Worm (Caenorhabditis elegans) whole organism, young adult: ENCODE measurements around the gene set-31.

Source experiments
- B0019.2 ChIP-seq: fragments of 200-800 bp; sonication (Bioruptor generic); conservative IDR thresholded peaks from 2 replicates; pipeline ENCODE4 v1.3.6; 2022; ENCODE audit warnings: missing genetic modification reagents, missing genetic modification characterization, missing compliant biosample characterization
- B0035.1 ChIP-seq: sonication (generic microtip); optimal IDR thresholded peaks from 2 replicates; lab custom pipeline; 2016; ENCODE audit warnings: missing genetic modification characterization, mild to moderate bottlenecking, missing compliant biosample characterization, missing genotype, missing genetic modification reagents
- B0336.3 ChIP-seq: fragments of 200-800 bp; sonication (Bioruptor generic); IDR thresholded peaks from 2 replicates; pipeline ENCODE4 v1.3.6; 2022; ENCODE audit warnings: missing genetic modification characterization, missing compliant biosample characterization
- C06A6.2 ChIP-seq: fragments of 200-800 bp; sonication (Bioruptor generic); conservative IDR thresholded peaks from 2 replicates; pipeline ENCODE4 v1.3.6; 2022; ENCODE audit warnings: missing genetic modification characterization, missing compliant biosample characterization
- D2030.7 ChIP-seq: fragments of 200-800 bp; sonication (Bioruptor generic); IDR thresholded peaks from 2 replicates; pipeline ENCODE4 v1.3.6; 2022; ENCODE audit warnings: missing genetic modification reagents, missing genetic modification characterization, missing compliant biosample characterization
- F37B4.10 ChIP-seq: fragments of 200-800 bp; sonication (Bioruptor generic); IDR thresholded peaks from 2 replicates; pipeline ENCODE4 v1.3.6; 2022; ENCODE audit warnings: missing genetic modification characterization, missing compliant biosample characterization
- F55B11.4 ChIP-seq: sonication (generic microtip); optimal IDR thresholded peaks from 2 replicates; lab custom pipeline; 2016; ENCODE audit warnings: missing compliant biosample characterization, missing genetic modification characterization, borderline replicate concordance; ENCODE audit not compliant: insufficient read depth
- K11D2.4 ChIP-seq: fragments of 200-800 bp; sonication (Bioruptor generic); IDR thresholded peaks from 2 replicates; pipeline ENCODE4 v1.3.6; 2022; ENCODE audit warnings: missing genetic modification reagents, missing genetic modification characterization, missing compliant biosample characterization
- K12H6.12 ChIP-seq: fragments of 200-800 bp; sonication (Bioruptor generic); optimal IDR thresholded peaks from 2 replicates; lab custom pipeline; 2018; ENCODE audit warnings: mild to moderate bottlenecking, missing genetic modification characterization, missing compliant biosample characterization
- T26A5.8 ChIP-seq: sonication (generic microtip); optimal IDR thresholded peaks from 2 replicates; lab custom pipeline; 2016; ENCODE audit warnings: missing genetic modification characterization, missing compliant biosample characterization
- Y53F4B.3 ChIP-seq: fragments of 200-800 bp; sonication (Bioruptor generic); IDR thresholded peaks from 2 replicates; pipeline ENCODE4 v1.3.6; 2022; ENCODE audit warnings: missing genetic modification reagents, missing genetic modification characterization, missing compliant biosample characterization
- Y56A3A.18 ChIP-seq: fragments of 200-800 bp; sonication (Bioruptor generic); IDR thresholded peaks from 2 replicates; pipeline ENCODE4 v1.3.6; 2022; ENCODE audit warnings: missing genetic modification reagents, missing genetic modification characterization, missing compliant biosample characterization
- Y79H2A.3 ChIP-seq: fragments of 200-800 bp; sonication (Bioruptor generic); conservative IDR thresholded peaks from 2 replicates; pipeline ENCODE4 v1.3.6; 2022; ENCODE audit warnings: missing genetic modification reagents, missing genetic modification characterization, missing compliant biosample characterization
- ZK185.1 ChIP-seq: sonication (generic microtip); optimal IDR thresholded peaks from 2 replicates; lab custom pipeline; 2016; ENCODE audit warnings: mild to moderate bottlenecking, missing genetic modification characterization, missing compliant biosample characterization; ENCODE audit not compliant: poor library complexity, severe bottlenecking
- atf-7 ChIP-seq: sonication (generic microtip); optimal IDR thresholded peaks from 2 replicates; lab custom pipeline; 2017; ENCODE audit warnings: mild to moderate bottlenecking, missing genetic modification characterization, missing compliant biosample characterization
- athp-1 ChIP-seq: sonication (generic microtip); optimal IDR thresholded peaks from 2 replicates; lab custom pipeline; 2017; ENCODE audit warnings: mild to moderate bottlenecking, missing genetic modification characterization, missing compliant biosample characterization
- attf-5 ChIP-seq: fragments of 200-800 bp; sonication (Bioruptor generic); optimal IDR thresholded peaks from 2 replicates; lab custom pipeline; 2018; ENCODE audit warnings: mild to moderate bottlenecking, missing genetic modification characterization, missing compliant biosample characterization
- ceh-79 ChIP-seq: sonication (generic microtip); optimal IDR thresholded peaks from 2 replicates; lab custom pipeline; 2017; ENCODE audit warnings: mild to moderate bottlenecking, missing genetic modification characterization, missing compliant biosample characterization
- chd-7 ChIP-seq: sonication (generic microtip); optimal IDR thresholded peaks from 2 replicates; lab custom pipeline; 2016; ENCODE audit warnings: mild to moderate bottlenecking, missing genetic modification characterization, moderate library complexity, missing compliant biosample characterization
- efl-1 ChIP-seq: fragments of 150-350 bp; optimal IDR thresholded peaks from 2 replicates; lab custom pipeline; 2014; ENCODE audit warnings: missing biosample characterization, missing genetic modification reagents, missing genetic modification characterization
- egrh-3 ChIP-seq: fragments of 200-800 bp; sonication (Bioruptor generic); IDR thresholded peaks from 2 replicates; pipeline ENCODE4 v1.3.6; 2022; ENCODE audit warnings: missing genetic modification reagents, missing genetic modification characterization, missing compliant biosample characterization
- ekl-4 ChIP-seq: fragments of 200-800 bp; sonication (Bioruptor generic); IDR thresholded peaks from 2 replicates; pipeline ENCODE4 v1.3.6; 2022; ENCODE audit warnings: missing genetic modification reagents, missing genetic modification characterization, missing compliant biosample characterization
- fkh-3 ChIP-seq: sonication (generic microtip); optimal IDR thresholded peaks from 2 replicates; lab custom pipeline; 2016; ENCODE audit warnings: mild to moderate bottlenecking, missing genetic modification characterization, missing compliant biosample characterization
- gei-17 ChIP-seq: fragments of 200-800 bp; sonication (Bioruptor generic); optimal IDR thresholded peaks from 2 replicates; lab custom pipeline; 2018; ENCODE audit warnings: mild to moderate bottlenecking, missing genetic modification characterization, missing compliant biosample characterization
- hmg-1.2 ChIP-seq: fragments of 200-800 bp; sonication (Bioruptor generic); IDR thresholded peaks from 2 replicates; pipeline ENCODE4 v1.3.6; 2022; ENCODE audit warnings: missing genetic modification reagents, missing genetic modification characterization, missing compliant biosample characterization
- hsf-1 ChIP-seq: fragments of 200-800 bp; sonication (Bioruptor generic); IDR thresholded peaks from 2 replicates; pipeline ENCODE4 v1.3.6; 2022; ENCODE audit warnings: missing genetic modification reagents, missing genetic modification characterization, missing compliant biosample characterization
- let-607 ChIP-seq, 2 experiments: fragments of 200-800 bp in 1 of 2; sonication (Bioruptor generic) in 1 of 2; sonication (generic microtip) in 1 of 2; optimal IDR thresholded peaks; 2 replicates each; lab custom pipeline; 2016 to 2018; ENCODE audit warnings: mild to moderate bottlenecking in 2 of 2, missing compliant biosample characterization in 2 of 2, missing genetic modification characterization in 2 of 2, moderate library complexity in 2 of 2, missing genotype in 1 of 2
- lsl-1 ChIP-seq: fragments of 200-800 bp; sonication (Bioruptor generic); optimal IDR thresholded peaks from 2 replicates; lab custom pipeline; 2018; ENCODE audit warnings: mild to moderate bottlenecking, missing genetic modification characterization, moderate library complexity, missing compliant biosample characterization
- madf-10 ChIP-seq: sonication (generic microtip); optimal IDR thresholded peaks from 2 replicates; lab custom pipeline; 2016; ENCODE audit warnings: mild to moderate bottlenecking, missing genetic modification characterization, missing compliant biosample characterization
- madf-3 ChIP-seq: fragments of 200-800 bp; sonication (Bioruptor generic); IDR thresholded peaks from 2 replicates; pipeline ENCODE4 v1.3.6; 2022; ENCODE audit warnings: missing genetic modification reagents, missing genetic modification characterization, missing compliant biosample characterization
- madf-8 ChIP-seq: fragments of 200-800 bp; sonication (Bioruptor generic); conservative IDR thresholded peaks from 2 replicates; pipeline ENCODE4 v1.3.6; 2022; ENCODE audit warnings: missing genetic modification reagents, missing genetic modification characterization, missing compliant biosample characterization
- mel-28 ChIP-seq: sonication (generic microtip); optimal IDR thresholded peaks from 2 replicates; lab custom pipeline; 2016; ENCODE audit warnings: borderline replicate concordance, mild to moderate bottlenecking, missing genetic modification characterization, missing compliant biosample characterization
- nfya-2 ChIP-seq: fragments of 200-800 bp; sonication (Bioruptor generic); IDR thresholded peaks from 2 replicates; pipeline ENCODE4 v1.3.6; 2022; ENCODE audit warnings: missing genetic modification reagents, missing genetic modification characterization, missing compliant biosample characterization
- nhr-27 ChIP-seq: fragments of 200-800 bp; sonication (Bioruptor generic); optimal IDR thresholded peaks from 2 replicates; lab custom pipeline; 2018; ENCODE audit warnings: mild to moderate bottlenecking, missing genetic modification characterization, moderate library complexity, missing compliant biosample characterization
- nhr-90 ChIP-seq: sonication (generic microtip); optimal IDR thresholded peaks from 2 replicates; lab custom pipeline; 2016; ENCODE audit warnings: missing genotype, mild to moderate bottlenecking, missing genetic modification characterization, missing compliant biosample characterization
- pha-4 ChIP-seq: fragments of 150-350 bp; sonication (generic microtip); optimal IDR thresholded peaks from 2 replicates; lab custom pipeline; 2014; ENCODE audit warnings: missing biosample characterization, missing genetic modification reagents, missing genetic modification characterization
- rec-8 ChIP-seq, 2 experiments: sonication (generic microtip); optimal IDR thresholded peaks; 2 replicates each; lab custom pipeline; 2016; ENCODE audit warnings: mild to moderate bottlenecking in 2 of 2, missing genetic modification characterization in 2 of 2, missing genetic modification reagents in 2 of 2, missing genotype in 2 of 2, missing biosample characterization in 1 of 2, missing compliant biosample characterization in 1 of 2, moderate library complexity in 1 of 2
- sea-2 ChIP-seq: fragments of 200-800 bp; sonication (Bioruptor generic); IDR thresholded peaks from 2 replicates; pipeline ENCODE4 v1.3.6; 2022; ENCODE audit warnings: missing genetic modification characterization, missing compliant biosample characterization
- snpc-1.1 ChIP-seq: sonication (generic microtip); optimal IDR thresholded peaks from 2 replicates; lab custom pipeline; 2017; ENCODE audit warnings: missing genetic modification characterization, mild to moderate bottlenecking, missing compliant biosample characterization, antibody characterized with exemption, moderate library complexity, missing genotype, missing genetic modification reagents; ENCODE audit not compliant: insufficient read depth
- somi-1 ChIP-seq: fragments of 200-800 bp; sonication (Bioruptor generic); optimal IDR thresholded peaks from 2 replicates; lab custom pipeline; 2018; ENCODE audit warnings: mild to moderate bottlenecking, missing genetic modification characterization, missing compliant biosample characterization
- tbx-9 ChIP-seq: sonication (generic microtip); optimal IDR thresholded peaks from 2 replicates; lab custom pipeline; 2016; ENCODE audit warnings: borderline replicate concordance, missing genetic modification characterization, inconsistent platforms, missing compliant biosample characterization
- tlf-1 ChIP-seq: fragments of 200-800 bp; sonication (Bioruptor generic); optimal IDR thresholded peaks from 2 replicates; lab custom pipeline; 2018; ENCODE audit warnings: mild to moderate bottlenecking, missing genetic modification characterization, missing compliant biosample characterization
- unc-62 ChIP-seq: fragments of 150-350 bp; optimal IDR thresholded peaks from 2 replicates; lab custom pipeline; 2014; ENCODE audit warnings: missing biosample characterization, missing genetic modification reagents, missing genetic modification characterization
- zfh-2 ChIP-seq: fragments of 200-800 bp; sonication (Bioruptor generic); conservative IDR thresholded peaks from 2 replicates; pipeline ENCODE4 v1.3.6; 2022; ENCODE audit warnings: missing genetic modification reagents, missing genetic modification characterization, missing compliant biosample characterization

set-31 gene

DNA sequence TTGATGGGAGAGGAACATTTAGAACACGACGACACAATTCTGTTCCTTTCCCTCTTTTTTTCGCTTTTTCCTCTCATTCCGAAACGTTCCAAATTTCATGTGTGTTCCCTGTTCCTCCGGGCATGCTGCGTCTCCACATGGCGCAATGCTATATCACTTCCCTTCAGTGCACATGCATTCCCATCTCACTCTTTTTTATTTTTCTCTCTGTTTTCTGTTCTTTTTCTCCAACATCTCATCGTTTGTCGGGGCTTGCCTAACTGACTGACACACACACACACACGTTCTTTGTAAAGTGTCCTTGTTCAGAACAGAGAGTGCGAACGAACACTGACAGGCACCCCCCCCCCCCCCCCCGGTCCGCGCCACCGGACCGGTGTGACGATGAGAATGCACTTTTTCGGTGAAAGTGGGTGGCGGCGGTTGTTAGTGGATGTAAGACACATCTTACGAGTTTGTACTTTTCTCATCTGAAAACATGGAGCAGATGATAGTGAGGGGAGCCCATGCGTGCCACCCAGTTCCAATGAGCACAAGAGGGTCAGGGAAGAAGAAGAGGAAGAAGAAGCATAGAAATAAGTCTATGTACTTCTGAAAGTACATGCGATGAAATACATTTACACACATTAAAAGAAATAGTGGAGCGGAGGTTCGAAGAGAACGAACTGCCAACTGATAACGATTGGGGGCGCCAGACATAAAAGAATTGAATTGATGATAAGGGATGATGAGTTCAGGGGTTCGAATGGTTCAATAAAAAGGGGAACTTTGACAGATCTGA lies 49.2 kb upstream of the set-31 start (continued):
- TF ChIP-seq F55B11.4 (tag; lab: Kevin White, UChicago), result no peak
- peak; percentile 83 for TF ChIP-seq hmg-1.2 (GFP tag; lab: Robert Waterston, UW)
- TF ChIP-seq egrh-3 (GFP tag; lab: Robert Waterston, UW), result peak; percentile 78; the same call in 1 of the 2 replicates
- no peak for TF ChIP-seq nfya-2 (GFP tag; lab: Robert Waterston, UW)
- TF ChIP-seq nhr-90 (tag; lab: Kevin White, UChicago), result no peak
- no peak for TF ChIP-seq sea-2
- TF ChIP-seq K12H6.12 (tag; lab: Kevin White, UChicago), result peak; percentile 62
- 0 out of 2 replicates have a peak, but pooled peaks have one; percentile 30 for TF ChIP-seq K11D2.4 (GFP tag; lab: Robert Waterston, UW)
- no peak for TF ChIP-seq gei-17 (GFP tag; lab: Kevin White, UChicago)
- no peak for TF ChIP-seq fkh-3 (tag; lab: Kevin White, UChicago)
- no peak for TF ChIP-seq unc-62
- no peak for TF ChIP-seq ceh-79 (tag; lab: Kevin White, UChicago)
- TF ChIP-seq atf-7 (tag; lab: Kevin White, UChicago), result no peak
- no peak for TF ChIP-seq madf-3 (GFP tag; lab: Robert Waterston, UW)
- TF ChIP-seq B0035.1 (tag; lab: Kevin White, UChicago), result no peak
- TF ChIP-seq Y56A3A.18, result no peak
- no peak for TF ChIP-seq tlf-1 (GFP tag; lab: Kevin White, UChicago)
- no peak for TF ChIP-seq tbx-9 (tag; lab: Kevin White, UChicago)
- TF ChIP-seq somi-1, result peak; percentile 50
- TF ChIP-seq madf-8, result no peak
- TF ChIP-seq snpc-1.1 (tag; lab: Kevin White, UChicago), result no peak
- TF ChIP-seq ekl-4 (GFP tag; lab: Robert Waterston, UW), result no peak
- TF ChIP-seq lsl-1 (GFP tag; lab: Kevin White, UChicago), result no peak
- TF ChIP-seq Y79H2A.3 (GFP tag; lab: Robert Waterston, UW), result no peak
- TF ChIP-seq madf-10 (tag; lab: Kevin White, UChicago), result no peak
- TF ChIP-seq nhr-27 (tag; lab: Kevin White, UChicago), result no peak
- TF ChIP-seq C06A6.2 (GFP tag; lab: Robert Waterston, UW), result 0 out of 2 replicates have a peak, but pooled peaks have one; percentile 24
- TF ChIP-seq zfh-2 (GFP tag; lab: Robert Waterston, UW), result peak; percentile 98
- no peak for TF ChIP-seq let-607 (tag; optimal IDR thresholded peaks at IDR 0.05; lab: Kevin White, UChicago)
- TF ChIP-seq ZK185.1 (tag; lab: Kevin White, UChicago), result no peak
- no peak for TF ChIP-seq F37B4.10 (GFP tag; lab: Robert Waterston, UW)
- peak; percentile 22 for TF ChIP-seq chd-7 (tag; lab: Kevin White, UChicago)
- TF ChIP-seq efl-1 (GFP tag; lab: Kevin White, UChicago), result no peak
- no peak for TF ChIP-seq T26A5.8 (tag; lab: Kevin White, UChicago)
- TF ChIP-seq rec-8 (tag; optimal IDR thresholded peaks at IDR 0.05; lab: Kevin White, UChicago), result no peak
- TF ChIP-seq pha-4 (tag; lab: Kevin White, UChicago), result no peak
- no peak for TF ChIP-seq B0336.3 (GFP tag; lab: Robert Waterston, UW)
- no peak for TF ChIP-seq D2030.7
- no peak for TF ChIP-seq attf-5
- no peak for TF ChIP-seq Y53F4B.3 (GFP tag; lab: Robert Waterston, UW)
- no peak for TF ChIP-seq hsf-1 (GFP tag; lab: Robert Waterston, UW)
- no peak for TF ChIP-seq athp-1
- TF ChIP-seq B0019.2 (GFP tag; lab: Robert Waterston, UW), result no peak
- TF ChIP-seq mel-28, result no peak
